Worm (Caenorhabditis elegans): Measurements from ENCODE around the gene math-26.

ce11 chrII:1750413-1750812 is 21.0 kb upstream of the math-26 start, which contains the start of the genes F36H5.13 and F36H5.8:
- no peak for TF ChIP-seq ama-1 (optimal IDR thresholded peaks at IDR 0.05)
- TF ChIP-seq pes-1 (GFP tag; IDR thresholded peaks at IDR 0.05): no peak
- no peak for TF ChIP-seq F13C5.2 (tag; optimal IDR thresholded peaks at IDR 0.05)
- TF ChIP-seq hmbx-1 (tag; optimal IDR thresholded peaks at IDR 0.05): no peak
